Fruit fly (Drosophila melanogaster) Kc167 (cell line): ENCODE results near the gene Nak.

Source experiments
- Myc ChIP-seq: fragments of >200 bp; optimal IDR thresholded peaks from 2 replicates; lab custom pipeline; 2017; ENCODE audit warnings: missing external identifiers
- Sin3A ChIP-seq: fragments of >200 bp; optimal IDR thresholded peaks from 2 replicates; lab custom pipeline; 2018; ENCODE audit warnings: missing external identifiers
- h ChIP-seq: fragments of >200 bp; optimal IDR thresholded peaks from 3 replicates; lab custom pipeline; 2018; ENCODE audit warnings: missing external identifiers
- insv ChIP-seq: fragments of >200 bp; optimal IDR thresholded peaks from 3 replicates; lab custom pipeline; 2018; ENCODE audit warnings: missing external identifiers
- psq ChIP-seq: fragments of >200 bp; optimal IDR thresholded peaks from 2 replicates; lab custom pipeline; 2017; ENCODE audit warnings: missing external identifiers
- ttk ChIP-seq: sonication (Bioruptor generic); optimal IDR thresholded peaks from 2 replicates; lab custom pipeline; 2017; ENCODE audit warnings: missing external identifiers

Nak gene

DNA sequence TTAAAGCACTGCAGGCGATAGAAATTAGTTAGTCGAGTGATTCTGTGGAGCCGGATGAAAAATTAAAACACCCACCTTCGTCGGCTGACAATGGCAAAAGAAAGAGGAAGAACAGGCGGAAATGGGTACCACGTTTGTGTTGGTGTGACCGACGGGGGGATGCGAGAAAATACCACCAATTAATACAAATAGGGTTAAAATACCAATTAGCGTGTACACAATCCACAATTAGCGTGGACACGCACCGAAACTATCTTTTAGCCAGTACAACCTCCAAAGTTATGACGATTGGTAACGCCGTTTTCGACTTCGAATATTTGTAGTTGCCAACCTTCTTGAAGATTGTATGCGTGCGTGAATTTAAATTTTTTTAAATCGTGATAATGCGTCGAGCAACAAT lies 40.6 kb upstream of the Nak start, which contains the start of gene RpL30:
TSS of gene RpL30 (minus strand) at position 177 of the 400 bp plus-strand sequence.
- TF ChIP-seq psq (lab: Kevin White, UChicago) (no peak), Sin3A (no peak), h (lab: Kevin White, UChicago) (no peak), insv (no peak), ttk (lab: Kevin White, UChicago) (no peak), Myc (lab: Kevin White, UChicago) (no peak)

- no peak for TF ChIP-seq insv
Observed at dm6 chr2L:19002959-19003371, 34.4 kb upstream of the Nak start, which contains the start of gene CG31793. Gene CG31793 (plus strand): TSS chr2L:19003367.

dm6 chr2L:19002468-19002867 lies 33.9 kb upstream of the Nak start:
- TF ChIP-seq ttk (lab: Kevin White, UChicago) (no peak), Myc (lab: Kevin White, UChicago) (no peak), Sin3A (no peak), insv (no peak), h (lab: Kevin White, UChicago) (no peak), psq (lab: Kevin White, UChicago) (no peak)

dm6 chr2L:18997148-18997547 lies 28.6 kb upstream of the Nak start, which contains the start of gene CG31792:
Gene CG31792 (plus strand): TSS chr2L:18997448.
- TF ChIP-seq insv (no peak), ttk (lab: Kevin White, UChicago) (no peak), Sin3A (no peak), psq (lab: Kevin White, UChicago) (no peak)

dm6 chr2L:18995660-18996417 lies 27.3 kb upstream of the Nak start, which contains the start of gene CG10650:
Gene CG10650 (minus strand): TSS chr2L:18995934.
- TF ChIP-seq ttk (lab: Kevin White, UChicago), result no peak
- TF ChIP-seq Myc (lab: Kevin White, UChicago), result no peak
- no peak for TF ChIP-seq Sin3A
- TF ChIP-seq psq (lab: Kevin White, UChicago), result no peak
- TF ChIP-seq h (lab: Kevin White, UChicago), result no peak
- TF ChIP-seq insv, result no peak

- TF ChIP-seq psq (lab: Kevin White, UChicago) (no peak), Myc (lab: Kevin White, UChicago) (no peak), Sin3A (no peak), insv (no peak), h (lab: Kevin White, UChicago) (no peak)
Observed at dm6 chr2L:18992196-18992595, 23.7 kb upstream of the Nak start, which contains the start of gene CG46465. Gene CG46465 (plus strand): TSS chr2L:18992496.

dm6 chr2L:18990720-18991119 lies 22.2 kb upstream of the Nak start, which contains the start of gene CG15169:
Gene CG15169 (plus strand): TSS chr2L:18991020.
- no peak for TF ChIP-seq h (lab: Kevin White, UChicago)
- TF ChIP-seq Myc (lab: Kevin White, UChicago), result no peak
- no peak for TF ChIP-seq psq (lab: Kevin White, UChicago)
- no peak for TF ChIP-seq ttk (lab: Kevin White, UChicago)
- no peak for TF ChIP-seq Sin3A
- no peak for TF ChIP-seq insv

- no peak for TF ChIP-seq insv
- no peak for TF ChIP-seq psq (lab: Kevin White, UChicago)
- no peak for TF ChIP-seq h (lab: Kevin White, UChicago)
- TF ChIP-seq Sin3A, result no peak
- TF ChIP-seq Myc (lab: Kevin White, UChicago), result no peak
- TF ChIP-seq ttk (lab: Kevin White, UChicago), result no peak
Observed at dm6 chr2L:18990133-18990532, 21.6 kb upstream of the Nak start, which contains the start of gene CG15170. Gene CG15170 (minus strand): TSS chr2L:18990233.

DNA sequence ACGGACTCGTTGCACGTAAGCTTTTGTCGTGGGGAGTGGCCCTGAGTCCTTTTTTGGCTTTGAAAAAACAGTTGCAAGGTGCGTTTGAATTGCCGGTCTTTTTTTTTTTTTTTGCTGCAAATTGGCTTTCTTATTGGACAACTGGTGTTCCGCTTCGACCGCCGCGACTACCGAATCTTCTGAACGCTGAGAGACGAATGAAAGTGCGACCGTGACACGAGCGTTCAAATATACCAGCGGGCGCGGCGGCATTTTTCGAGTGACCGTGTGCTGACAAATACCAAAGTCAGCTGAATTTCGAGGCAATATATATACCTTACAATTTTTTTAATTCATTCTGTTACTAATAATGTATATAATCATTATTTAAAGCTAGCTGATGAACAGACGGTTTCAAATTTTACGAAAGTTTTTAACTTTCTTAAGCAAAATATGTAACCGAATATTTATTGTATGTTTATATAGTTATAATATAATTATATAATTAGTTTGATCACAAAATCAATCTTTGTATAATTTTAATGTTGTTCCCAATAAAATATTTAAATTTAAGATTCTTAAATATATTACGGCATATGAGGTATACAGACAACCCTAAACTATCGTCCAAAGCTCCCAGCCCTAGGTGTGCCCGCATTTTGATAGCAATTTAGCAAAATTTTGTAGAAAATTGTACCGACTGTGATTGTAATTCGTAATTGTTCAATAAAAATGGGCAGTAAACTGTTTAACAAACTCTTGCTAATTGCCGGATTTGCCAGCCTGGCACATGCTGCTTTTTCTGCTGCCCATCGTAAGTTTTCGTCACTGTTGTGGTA lies 18.7 kb upstream of the Nak start, which contains the start of the genes Swip-1 and EMC5:
TSS of gene Swip-1 (minus strand) at position 203 of the 818 bp plus-strand sequence.
TSS of gene EMC5 (plus strand) at position 630 of the 818 bp plus-strand sequence.
- TF ChIP-seq psq (lab: Kevin White, UChicago), result no peak
- no peak for TF ChIP-seq insv
- TF ChIP-seq Sin3A, result no peak
- TF ChIP-seq Myc (lab: Kevin White, UChicago), result no peak
- no peak for TF ChIP-seq h (lab: Kevin White, UChicago)
- TF ChIP-seq ttk (lab: Kevin White, UChicago), result no peak

- peak; percentile 92 for TF ChIP-seq ttk (lab: Kevin White, UChicago)
- TF ChIP-seq h (lab: Kevin White, UChicago), result no peak
- TF ChIP-seq psq (lab: Kevin White, UChicago), result no peak
Observed at dm6 chr2L:18986125-18986498, 17.6 kb upstream of the Nak start.

DNA sequence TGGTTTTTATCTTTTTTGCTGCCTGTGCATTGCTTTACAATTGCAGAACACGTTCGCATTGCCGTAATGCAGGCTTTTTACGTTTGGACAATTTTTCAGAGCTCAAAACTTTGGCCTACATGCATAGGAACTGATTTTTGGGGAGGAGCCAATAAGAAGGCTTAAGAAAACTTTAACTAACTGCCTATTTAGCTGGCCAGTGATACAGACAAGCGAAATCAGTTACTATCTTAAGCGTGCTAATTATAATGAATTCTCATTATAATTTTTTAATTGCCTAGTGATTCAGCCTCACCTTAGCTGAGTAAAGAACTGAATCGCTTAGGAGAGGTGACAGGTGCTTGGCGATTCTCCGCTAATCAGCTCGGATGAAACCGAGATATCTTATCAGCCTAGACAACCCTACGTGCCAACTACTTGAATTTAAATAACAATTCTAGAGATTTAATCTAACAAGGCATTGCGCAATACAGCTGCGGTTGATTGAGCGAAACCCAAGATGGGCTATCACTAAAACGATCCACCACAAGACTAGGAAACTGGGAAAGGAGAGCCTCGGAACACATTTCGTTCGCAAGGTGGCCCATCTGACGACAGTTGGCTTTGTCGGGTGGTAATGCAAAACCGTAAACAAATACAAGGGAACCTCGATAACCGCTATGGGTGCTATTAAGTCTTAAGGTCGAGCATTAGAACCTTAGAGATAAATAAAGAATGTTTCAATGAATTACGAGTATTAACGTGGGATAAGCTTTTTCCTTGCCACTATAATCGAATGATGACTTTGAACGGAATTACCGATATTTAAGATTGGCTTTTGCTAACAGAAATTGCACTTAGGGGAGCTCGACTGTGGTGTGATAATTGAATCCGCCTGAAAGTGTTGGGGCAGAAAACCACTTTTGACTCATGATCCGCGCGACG lies 16.9 kb upstream of the Nak start:
- TF ChIP-seq insv, result no peak
- no peak for TF ChIP-seq Myc (lab: Kevin White, UChicago)
- TF ChIP-seq psq (lab: Kevin White, UChicago), result no peak
- TF ChIP-seq h (lab: Kevin White, UChicago), result no peak
- TF ChIP-seq ttk (lab: Kevin White, UChicago), result no peak
- TF ChIP-seq Sin3A, result no peak
